Fruit fly (Drosophila melanogaster): ENCODE measurements around the gene NetA.

DNA sequence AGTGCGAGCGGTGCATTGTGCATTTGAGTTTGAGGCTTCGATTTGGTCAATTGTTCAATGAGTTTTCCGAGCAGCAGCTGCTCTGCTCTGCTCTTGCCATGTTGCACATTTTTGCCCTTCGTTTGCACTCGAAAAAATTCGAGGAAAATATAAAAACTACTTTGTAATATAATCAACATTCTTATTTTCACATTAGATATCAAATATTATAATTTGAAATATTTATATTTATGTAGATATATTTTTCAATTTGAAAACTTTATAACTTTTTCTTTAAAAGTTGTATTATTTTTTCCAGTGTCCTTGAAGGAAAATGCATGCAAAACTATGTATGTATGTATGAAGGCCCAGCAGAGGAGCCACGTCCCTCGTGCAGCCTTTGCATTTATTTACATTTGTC is 24.3 kb downstream of the NetA start:
- no peak for TF ChIP-seq CTCF (optimal IDR thresholded peaks at IDR 0.05)
- TF ChIP-seq CG8478 (optimal IDR thresholded peaks at IDR 0.05): no peak
